Fruit fly (Drosophila melanogaster): ENCODE results near the gene bin.

Gene bin

dm6 chr3L:6963792-6964487 lies 26.5 kb upstream of the bin start:
- TF ChIP-seq CG34367 (tag; optimal IDR thresholded peaks at IDR 0.05), result peak; percentile 82
- peak; percentile 82 for TF ChIP-seq Pif1A (GFP tag; optimal IDR thresholded peaks at IDR 0.05)
- TF ChIP-seq rn (GFP tag; IDR thresholded peaks at IDR 0.05), result no peak
- peak; percentile 95 for TF ChIP-seq EcR (GFP tag; optimal IDR thresholded peaks at IDR 0.05)
- TF ChIP-seq CG15710 (tag; optimal IDR thresholded peaks at IDR 0.05), result peak; percentile 84
- TF ChIP-seq CG12605 (GFP tag; IDR thresholded peaks at IDR 0.05), result peak; percentile 63; the same call in 1 of the 2 replicates
- peak; percentile 92 for TF ChIP-seq CG9948 (tag; optimal IDR thresholded peaks at IDR 0.05)
- peak; percentile 84 for TF ChIP-seq CG8159 (tag; optimal IDR thresholded peaks at IDR 0.05)
- no peak for TF ChIP-seq CG10348 (GFP tag; IDR thresholded peaks at IDR 0.05)
- peak; percentile 80 for TF ChIP-seq CG17806 (tag; optimal IDR thresholded peaks at IDR 0.05)
- TF ChIP-seq CG13204 (GFP tag; optimal IDR thresholded peaks at IDR 0.05), result peak; percentile 66
- TF ChIP-seq Pif1B (GFP tag; optimal IDR thresholded peaks at IDR 0.05), result peak; percentile 57
- peak; percentile 71 for TF ChIP-seq CG4496 (GFP tag; IDR thresholded peaks at IDR 0.05)
- TF ChIP-seq Snoo (tag; optimal IDR thresholded peaks at IDR 0.05), result peak; percentile 45
- TF ChIP-seq CG32121 (GFP tag; IDR thresholded peaks at IDR 0.05), result peak; percentile 55; the same call in 1 of the 2 replicates
- TF ChIP-seq CG14655 (GFP tag; optimal IDR thresholded peaks at IDR 0.05), result peak; percentile 87
- no peak for TF ChIP-seq D1 (tag; optimal IDR thresholded peaks at IDR 0.05)
- peak; percentile 77 for TF ChIP-seq Ets98B (GFP tag; IDR thresholded peaks at IDR 0.05)
- TF ChIP-seq CG8301 (tag; optimal IDR thresholded peaks at IDR 0.05), result peak; percentile 87
- TF ChIP-seq fd96Ca (GFP tag; IDR thresholded peaks at IDR 0.05), result no peak
- peak; percentile 66 for TF ChIP-seq gl (tag; optimal IDR thresholded peaks at IDR 0.05)

DNA sequence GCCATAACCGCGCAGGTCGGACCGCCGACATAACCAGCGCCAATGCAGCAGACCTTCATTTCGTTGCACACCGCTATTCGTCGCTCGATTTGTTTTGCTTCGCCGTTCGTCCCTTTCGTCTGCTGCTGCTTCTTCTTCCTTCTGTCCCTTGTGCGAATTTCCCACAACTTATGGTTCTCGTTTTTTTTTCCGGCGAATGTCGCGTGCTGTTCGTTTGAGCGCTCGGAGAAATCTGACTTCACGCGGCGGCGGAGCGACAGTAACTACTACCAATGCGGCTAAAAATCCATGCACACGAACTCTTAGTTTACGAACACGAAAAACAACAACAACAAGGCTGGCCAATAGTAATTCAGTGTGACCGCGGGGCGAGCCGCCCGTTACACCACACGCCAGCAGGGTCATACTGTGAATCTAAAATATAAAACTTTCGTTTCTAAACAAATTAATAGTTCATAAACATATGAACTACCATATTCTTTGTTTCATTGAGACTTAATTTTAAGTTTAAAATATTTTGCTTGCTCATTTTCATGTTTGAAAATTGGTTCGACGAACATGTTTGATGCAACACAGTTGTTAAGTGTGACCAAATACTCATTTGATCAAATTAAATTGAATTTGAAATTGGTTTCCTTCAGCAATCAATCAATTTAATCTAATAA lies 25.8 kb upstream of the bin start, which contains the start of gene sgl:
Gene sgl (minus strand): TSS at position 271 of the 665 bp plus-strand sequence.
- TF ChIP-seq Pif1B (GFP tag; optimal IDR thresholded peaks at IDR 0.05) (peak; percentile 56), EcR (GFP tag; optimal IDR thresholded peaks at IDR 0.05) (peak; percentile 33), CG10348 (GFP tag; IDR thresholded peaks at IDR 0.05) (no peak), CG8159 (tag; optimal IDR thresholded peaks at IDR 0.05) (peak; percentile 49), CG34367 (tag; optimal IDR thresholded peaks at IDR 0.05) (no peak), CG8301 (tag; optimal IDR thresholded peaks at IDR 0.05) (peak; percentile 28), CG15710 (tag; optimal IDR thresholded peaks at IDR 0.05) (peak; percentile 39), rn (GFP tag; IDR thresholded peaks at IDR 0.05) (no peak), CG32121 (GFP tag; IDR thresholded peaks at IDR 0.05) (peak; percentile 78), Ets98B (GFP tag; IDR thresholded peaks at IDR 0.05) (peak; percentile 64), CG9948 (tag; optimal IDR thresholded peaks at IDR 0.05) (no peak), CG4496 (GFP tag; IDR thresholded peaks at IDR 0.05) (peak; percentile 87), CG13204 (GFP tag; optimal IDR thresholded peaks at IDR 0.05) (no peak), fd96Ca (GFP tag; IDR thresholded peaks at IDR 0.05) (peak; percentile 75), CG17806 (tag; optimal IDR thresholded peaks at IDR 0.05) (peak; percentile 26), CG14655 (GFP tag; optimal IDR thresholded peaks at IDR 0.05) (no peak), Pif1A (GFP tag; optimal IDR thresholded peaks at IDR 0.05) (peak; percentile 26), Snoo (tag; optimal IDR thresholded peaks at IDR 0.05) (peak; percentile 51), CG12605 (GFP tag; IDR thresholded peaks at IDR 0.05) (peak; percentile 76), gl (tag; optimal IDR thresholded peaks at IDR 0.05) (peak; percentile 38), D1 (tag; optimal IDR thresholded peaks at IDR 0.05) (no peak)

DNA sequence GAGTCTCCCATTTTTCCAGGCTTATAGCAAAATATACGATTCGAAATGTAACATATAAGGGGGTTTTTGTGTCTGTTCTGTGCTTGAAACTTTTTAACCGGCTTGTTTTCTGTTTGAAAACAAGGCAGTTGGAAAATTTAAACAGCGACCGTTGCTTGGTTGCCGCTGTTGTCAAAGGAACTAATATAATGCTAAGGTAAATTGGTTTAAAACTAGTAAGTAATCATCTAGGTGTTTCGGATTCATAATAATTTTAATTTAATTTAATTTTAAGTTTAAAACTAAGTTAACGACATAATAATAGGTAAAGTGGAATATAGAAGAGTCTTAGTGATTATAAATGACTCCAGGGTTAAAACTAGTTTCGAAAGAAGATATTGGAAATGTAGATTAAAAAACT lies 22.6 kb upstream of the bin start, which contains the start of gene CG10064:
Gene CG10064 (minus strand): TSS at position 101 of the 400 bp plus-strand sequence.
- TF ChIP-seq CG4496 (GFP tag; IDR thresholded peaks at IDR 0.05), result no peak
- no peak for TF ChIP-seq CG8301 (tag; optimal IDR thresholded peaks at IDR 0.05)
- no peak for TF ChIP-seq CG15710 (tag; optimal IDR thresholded peaks at IDR 0.05)
- TF ChIP-seq CG9948 (tag; optimal IDR thresholded peaks at IDR 0.05), result no peak
- TF ChIP-seq Ets98B (GFP tag; IDR thresholded peaks at IDR 0.05), result no peak
- TF ChIP-seq fd96Ca (GFP tag; IDR thresholded peaks at IDR 0.05), result no peak
- no peak for TF ChIP-seq CG13204 (GFP tag; optimal IDR thresholded peaks at IDR 0.05)
- TF ChIP-seq CG17806 (tag; optimal IDR thresholded peaks at IDR 0.05), result no peak

DNA sequence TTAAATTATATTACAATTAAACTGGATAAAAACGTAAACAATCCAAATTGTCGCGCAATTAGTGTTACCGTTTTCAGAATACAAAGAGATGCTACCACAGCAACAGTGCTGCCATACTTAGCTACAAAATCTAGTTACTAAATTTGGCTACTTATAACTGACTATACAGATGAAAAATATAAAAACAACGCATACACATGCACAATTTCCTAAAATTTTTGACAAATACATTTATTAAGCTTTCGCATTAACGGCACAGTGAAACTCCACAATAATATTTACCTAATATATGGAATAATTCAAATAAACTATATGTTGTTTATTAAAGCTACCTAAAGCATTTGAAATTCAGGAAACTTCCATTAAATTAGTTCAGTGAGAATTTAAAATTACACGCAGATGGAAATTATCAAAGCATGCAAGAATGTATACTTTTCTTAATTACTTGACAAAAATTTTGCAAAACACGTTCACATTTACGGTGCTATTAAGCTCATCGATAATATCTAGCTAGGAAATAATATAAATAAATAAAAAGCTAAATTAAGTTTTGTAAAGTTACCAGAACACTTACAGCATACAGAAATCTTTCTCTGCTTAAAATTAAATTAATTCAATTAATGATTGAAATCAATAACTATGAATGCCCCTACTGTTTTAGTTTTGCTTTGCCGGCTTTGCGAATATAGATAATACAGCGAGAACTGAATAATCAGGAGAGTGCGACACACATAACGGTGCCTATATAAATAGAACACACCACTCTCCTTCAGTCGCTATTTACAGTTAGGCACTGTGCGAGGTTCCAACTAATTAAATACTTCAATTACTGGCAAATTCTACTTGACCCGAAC lies 21.2 kb upstream of the bin start, which contains the start of the genes Mis12 and CG9953:
Gene Mis12 (minus strand): TSS at position 88 of the 854 bp plus-strand sequence.
Gene CG9953 (plus strand): TSS at position 698 of the 854 bp plus-strand sequence.
- TF ChIP-seq fd96Ca (GFP tag; IDR thresholded peaks at IDR 0.05), result no peak
- no peak for TF ChIP-seq CG14655 (GFP tag; optimal IDR thresholded peaks at IDR 0.05)
- TF ChIP-seq Ets98B (GFP tag; IDR thresholded peaks at IDR 0.05), result peak; percentile 47; the same call in 1 of the 2 replicates
- TF ChIP-seq CG32121 (GFP tag; IDR thresholded peaks at IDR 0.05), result no peak
- TF ChIP-seq CG13204 (GFP tag; optimal IDR thresholded peaks at IDR 0.05), result no peak
- TF ChIP-seq CG4496 (GFP tag; IDR thresholded peaks at IDR 0.05), result peak; percentile 57; the same call in 2 of the 3 replicates
- TF ChIP-seq CG9948 (tag; optimal IDR thresholded peaks at IDR 0.05), result peak; percentile 29
- TF ChIP-seq gl (tag; optimal IDR thresholded peaks at IDR 0.05), result peak; percentile 26
- TF ChIP-seq CG8301 (tag; optimal IDR thresholded peaks at IDR 0.05), result peak; percentile 8
- no peak for TF ChIP-seq Pif1A (GFP tag; optimal IDR thresholded peaks at IDR 0.05)
- TF ChIP-seq Pif1B (GFP tag; optimal IDR thresholded peaks at IDR 0.05), result no peak
- peak; percentile 2 for TF ChIP-seq CG34367 (tag; optimal IDR thresholded peaks at IDR 0.05)
- peak; percentile 13 for TF ChIP-seq EcR (GFP tag; optimal IDR thresholded peaks at IDR 0.05)
- no peak for TF ChIP-seq D1 (tag; optimal IDR thresholded peaks at IDR 0.05)
- peak; percentile 44 for TF ChIP-seq CG15710 (tag; optimal IDR thresholded peaks at IDR 0.05)
- no peak for TF ChIP-seq CG10348 (GFP tag; IDR thresholded peaks at IDR 0.05)
- peak; percentile 43; the same call in 1 of the 2 replicates for TF ChIP-seq CG12605 (GFP tag; IDR thresholded peaks at IDR 0.05)
- peak; percentile 49 for TF ChIP-seq CG8159 (tag; optimal IDR thresholded peaks at IDR 0.05)
- no peak for TF ChIP-seq Snoo (tag; optimal IDR thresholded peaks at IDR 0.05)
- TF ChIP-seq CG17806 (tag; optimal IDR thresholded peaks at IDR 0.05), result no peak
- TF ChIP-seq rn (GFP tag; IDR thresholded peaks at IDR 0.05), result no peak

Measured in whole organism, pupa.